Fruit fly (Drosophila melanogaster): Measurements from ENCODE around the gene CG16890.

Gene CG16890

DNA sequence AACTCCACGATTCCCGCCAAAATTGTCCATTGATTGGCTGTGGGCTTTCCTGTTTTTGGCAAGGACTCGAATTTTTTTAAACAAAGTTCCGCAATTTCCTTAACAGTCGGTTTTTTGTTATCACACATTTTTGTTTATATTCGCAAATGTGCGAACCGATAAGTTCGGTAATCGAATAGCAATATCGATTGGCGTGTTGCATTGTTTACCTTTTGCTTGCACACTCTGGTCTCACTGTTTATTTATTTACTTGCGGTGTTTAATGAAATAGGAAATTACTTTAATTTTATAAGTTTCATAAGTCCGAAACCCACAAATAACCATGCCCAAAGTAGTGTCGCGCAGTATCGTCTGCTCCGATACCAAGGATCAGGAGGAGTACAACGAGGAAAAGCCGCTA lies 27.2 kb upstream of the CG16890 start, which contains the start of the genes Adat1 and CG16865 (continued):
- TF ChIP-seq CG7556 (GFP tag; optimal IDR thresholded peaks at IDR 0.05) (no peak), ATbp (GFP tag; optimal IDR thresholded peaks at IDR 0.05) (no peak), CG1024 (GFP tag; IDR thresholded peaks at IDR 0.05) (no peak), inv (GFP tag; IDR thresholded peaks at IDR 0.05; ENCODE audit: partially characterized antibody) (peak; percentile 12; the same call in 1 of the 2 replicates), ftz-f1 (GFP tag; optimal IDR thresholded peaks at IDR 0.05) (no peak), CG9797 (GFP tag; optimal IDR thresholded peaks at IDR 0.05) (peak; percentile 76), sens (GFP tag) (no peak), sr (GFP tag; IDR thresholded peaks at IDR 0.05) (no peak), Abd-B (GFP tag; optimal IDR thresholded peaks at IDR 0.05) (no peak), tll (GFP tag; optimal IDR thresholded peaks at IDR 0.05) (no peak), CG7357 (GFP tag; IDR thresholded peaks at IDR 0.05) (no peak), tna (GFP tag; IDR thresholded peaks at IDR 0.05; ENCODE audit: partially characterized antibody) (peak; percentile 36; the same call in 1 of the 2 replicates), usp (GFP tag; optimal IDR thresholded peaks at IDR 0.05) (no peak), Awh (GFP tag; IDR thresholded peaks at IDR 0.05) (no peak), CG10209 (GFP tag; optimal IDR thresholded peaks at IDR 0.05) (no peak), CG10274 (GFP tag; optimal IDR thresholded peaks at IDR 0.05) (no peak), knrl (GFP tag; IDR thresholded peaks at IDR 0.05; ENCODE audit: partially characterized antibody) (0 out of 3 replicates have a peak, but pooled peaks have one; percentile 15), CG13296 (GFP tag; optimal IDR thresholded peaks at IDR 0.05) (no peak), CG1529 (GFP tag; optimal IDR thresholded peaks at IDR 0.05) (no peak), CG32532 (GFP tag; IDR thresholded peaks at IDR 0.05) (no peak), Ptx1 (GFP tag; IDR thresholded peaks at IDR 0.05) (no peak), NFAT (GFP tag; IDR thresholded peaks at IDR 0.05) (no peak), ken (GFP tag; IDR thresholded peaks at IDR 0.05) (no peak), CG34422 (GFP tag; IDR thresholded peaks at IDR 0.05) (peak; percentile 72; the same call in 1 of the 3 replicates), repo (GFP tag; optimal IDR thresholded peaks at IDR 0.05) (no peak), caup (GFP tag; optimal IDR thresholded peaks at IDR 0.05; ENCODE audit: severe bottlenecking) (no peak), Ada2b (GFP tag; IDR thresholded peaks at IDR 0.05) (no peak), CG11504 (tag; optimal IDR thresholded peaks at IDR 0.05) (no peak), TFAM (GFP tag; optimal IDR thresholded peaks at IDR 0.05) (no peak), CG32772 (GFP tag; IDR thresholded peaks at IDR 0.05) (no peak), bigmax (GFP tag; optimal IDR thresholded peaks at IDR 0.05) (no peak), Jarid2 (GFP tag; optimal IDR thresholded peaks at IDR 0.05) (no peak), sisA (GFP tag; IDR thresholded peaks at IDR 0.05) (no peak), CG18599 (GFP tag; optimal IDR thresholded peaks at IDR 0.05) (no peak), Pdp1 (GFP tag; optimal IDR thresholded peaks at IDR 0.05) (peak in 1 of 2 experiments; percentile 74), Optix (GFP tag; IDR thresholded peaks at IDR 0.05) (no peak), ewg (GFP tag; optimal IDR thresholded peaks at IDR 0.05) (no peak), CG17186 (GFP tag; optimal IDR thresholded peaks at IDR 0.05) (peak; percentile 26), CG12236 (GFP tag; optimal IDR thresholded peaks at IDR 0.05) (no peak), shn (GFP tag; optimal IDR thresholded peaks at IDR 0.05) (no peak), Dip2 (GFP tag; IDR thresholded peaks at IDR 0.05) (no peak), CG17328 (GFP tag; IDR thresholded peaks at IDR 0.05) (no peak), CG13424 (tag; optimal IDR thresholded peaks at IDR 0.05) (no peak), vvl (GFP tag; IDR thresholded peaks at IDR 0.05) (no peak), Kr (GFP tag; optimal IDR thresholded peaks at IDR 0.05) (no peak), trh (GFP tag; optimal IDR thresholded peaks at IDR 0.05) (no peak), CG1233 (GFP tag; optimal IDR thresholded peaks at IDR 0.05) (no peak), CG10654 (GFP tag; optimal IDR thresholded peaks at IDR 0.05) (no peak), CG9817 (tag; optimal IDR thresholded peaks at IDR 0.05) (no peak), tgo (GFP tag; IDR thresholded peaks at IDR 0.05) (no peak), luna (GFP tag; optimal IDR thresholded peaks at IDR 0.05) (no peak)
